Fruit fly (Drosophila melanogaster): Measurements from ENCODE around the gene CG4576.

- TF ChIP-seq CG8478 (optimal IDR thresholded peaks at IDR 0.05) (no peak), CTCF (optimal IDR thresholded peaks at IDR 0.05) (no peak)
Measured at dm6 chr3R:15807877-15808381, 17.6 kb upstream of the CG4576 start.
